Worm (Caenorhabditis elegans) whole organism, L4 larva: ENCODE results near the gene str-101.

Experiments
- ceh-62 ChIP-seq: sonication (generic microtip); optimal IDR thresholded peaks from 2 replicates; lab custom pipeline; 2017; ENCODE audit warnings: missing biosample characterization, missing genetic modification characterization
- daf-19 ChIP-seq: fragments of 200-800 bp; sonication (Bioruptor generic); conservative IDR thresholded peaks from 2 replicates; pipeline ENCODE4 v1.3.6; 2022; ENCODE audit warnings: missing genetic modification characterization, missing compliant biosample characterization
- lin-13 ChIP-seq: fragments of 150-350 bp; optimal IDR thresholded peaks from 2 replicates; lab custom pipeline; 2014; ENCODE audit warnings: missing biosample characterization, missing genetic modification reagents, missing genetic modification characterization
- pha-4 ChIP-seq, 2 experiments: fragments of 150-350 bp in 1 of 2; fragments of 200-800 bp in 1 of 2; sonication (Bioruptor generic) in 1 of 2; IDR thresholded peaks in 1 of 2; optimal IDR thresholded peaks in 1 of 2; 2 replicates each; pipeline versions ENCODE4 v1.3.6 to Lab custom; 2014 to 2022; ENCODE audit warnings: missing genetic modification characterization in 2 of 2, missing genetic modification reagents in 2 of 2, missing biosample characterization in 1 of 2, missing compliant biosample characterization in 1 of 2
- snpc-4 ChIP-seq: fragments of 150-350 bp; optimal IDR thresholded peaks from 2 replicates; lab custom pipeline; 2014; ENCODE audit warnings: missing biosample characterization, missing genetic modification characterization
- unc-62 ChIP-seq, 3 experiments: fragments of 150-350 bp in 1 of 3; sonication (generic microtip); optimal IDR thresholded peaks in 2 of 3; peaks in 1 of 3; 1 replicate in 1 of 3; 2 replicates in 2 of 3; lab custom pipeline; 2014 to 2017; ENCODE audit warnings: missing biosample characterization in 3 of 3, missing genetic modification characterization in 3 of 3, missing genetic modification reagents in 3 of 3, missing genotype in 1 of 3
- ztf-11 ChIP-seq: fragments of 150-350 bp; optimal IDR thresholded peaks from 2 replicates; lab custom pipeline; 2014; ENCODE audit warnings: missing biosample characterization, missing genetic modification characterization

ce11 chrV:15741851-15742250 lies 30.1 kb upstream of the str-101 start, which contains the start of gene str-18:
- TF ChIP-seq ceh-62 = no peak
- TF ChIP-seq ztf-11 = no peak
- TF ChIP-seq daf-19 (GFP tag; lab: Robert Waterston, UW) = no peak
- TF ChIP-seq unc-62 (GFP tag; optimal IDR thresholded peaks at IDR 0.05 in 1 of 2; lab: Kevin White, UChicago) = no peak
- no peak for TF ChIP-seq unc-62 (tag; optimal IDR thresholded peaks at IDR 0.05; lab: Kevin White, UChicago)
- TF ChIP-seq lin-13 = no peak
- TF ChIP-seq pha-4 (GFP tag; IDR thresholded peaks at IDR 0.05; lab: Robert Waterston, UW) = no peak
- TF ChIP-seq pha-4 (tag; optimal IDR thresholded peaks at IDR 0.05; lab: Kevin White, UChicago) = no peak
- no peak for TF ChIP-seq snpc-4
